Worm (Caenorhabditis elegans) whole organism, early embryonic: ENCODE data around the gene F26C11.3.

ENCODE experiments used
- B0310.2 ChIP-seq: sonication (generic microtip); optimal IDR thresholded peaks from 2 replicates; lab custom pipeline; 2016; ENCODE audit warnings: mild to moderate bottlenecking, missing genetic modification characterization, missing compliant biosample characterization
- F13C5.2 ChIP-seq: sonication (generic microtip); optimal IDR thresholded peaks from 2 replicates; lab custom pipeline; 2017; ENCODE audit warnings: mild to moderate bottlenecking, missing genetic modification characterization, inconsistent platforms, missing compliant biosample characterization
- aly-1 ChIP-seq: sonication (generic microtip); optimal IDR thresholded peaks from 2 replicates; lab custom pipeline; 2016; ENCODE audit warnings: missing genetic modification characterization, missing compliant biosample characterization
- ama-1 ChIP-seq: fragments of 150-350 bp; optimal IDR thresholded peaks from 2 replicates; lab custom pipeline; 2014
- ceh-13 ChIP-seq: fragments of 200-800 bp; sonication (Bioruptor generic); optimal IDR thresholded peaks from 2 replicates; lab custom pipeline; 2018; ENCODE audit warnings: mild to moderate bottlenecking, missing genetic modification characterization, missing compliant biosample characterization
- ceh-36 ChIP-seq: sonication (generic microtip); optimal IDR thresholded peaks from 2 replicates; lab custom pipeline; 2016; ENCODE audit warnings: missing genetic modification characterization, inconsistent platforms, missing compliant biosample characterization
- ets-7 ChIP-seq: sonication (generic microtip); optimal IDR thresholded peaks from 2 replicates; lab custom pipeline; 2016; ENCODE audit warnings: missing genotype, missing genetic modification characterization, missing compliant biosample characterization
- flt-1 ChIP-seq: fragments of 200-800 bp; sonication (Bioruptor generic); IDR thresholded peaks from 2 replicates; pipeline ENCODE4 v1.3.6; 2022; ENCODE audit warnings: missing genetic modification characterization, missing compliant biosample characterization
- hmbx-1 ChIP-seq: sonication (generic microtip); optimal IDR thresholded peaks from 2 replicates; lab custom pipeline; 2016; ENCODE audit warnings: mild to moderate bottlenecking, missing genetic modification characterization, missing compliant biosample characterization
- hmg-4 ChIP-seq: fragments of 200-800 bp; sonication (Bioruptor generic); optimal IDR thresholded peaks from 2 replicates; lab custom pipeline; 2018; ENCODE audit warnings: mild to moderate bottlenecking, missing genetic modification characterization, missing compliant biosample characterization
- hnd-1 ChIP-seq: sonication (generic microtip); optimal IDR thresholded peaks from 2 replicates; lab custom pipeline; 2016; ENCODE audit warnings: missing genetic modification characterization, missing compliant biosample characterization
- pes-1 ChIP-seq: fragments of 200-800 bp; sonication (Bioruptor generic); IDR thresholded peaks from 2 replicates; pipeline ENCODE4 v1.3.6; 2022; ENCODE audit warnings: missing genetic modification reagents, missing genetic modification characterization, missing compliant biosample characterization
- scrt-1 ChIP-seq: fragments of 200-800 bp; sonication (Bioruptor generic); IDR thresholded peaks from 2 replicates; pipeline ENCODE4 v1.3.6; 2022; ENCODE audit warnings: missing genetic modification characterization, missing compliant biosample characterization
- sea-1 ChIP-seq: fragments of 200-800 bp; sonication (Bioruptor generic); conservative IDR thresholded peaks from 2 replicates; pipeline ENCODE4 v1.3.6; 2022; ENCODE audit warnings: missing genetic modification characterization, missing compliant biosample characterization
- tbx-11 ChIP-seq: fragments of 200-800 bp; sonication (Bioruptor generic); IDR thresholded peaks from 2 replicates; pipeline ENCODE4 v1.3.6; 2022; ENCODE audit warnings: missing genetic modification characterization, missing compliant biosample characterization
- tbx-37 ChIP-seq: fragments of 200-800 bp; sonication (Bioruptor generic); conservative IDR thresholded peaks from 2 replicates; pipeline ENCODE4 v1.3.6; 2022; ENCODE audit warnings: missing genetic modification reagents, missing genetic modification characterization, missing compliant biosample characterization
- tra-4 ChIP-seq: sonication (generic microtip); optimal IDR thresholded peaks from 2 replicates; lab custom pipeline; 2017; ENCODE audit warnings: missing genetic modification characterization, missing compliant biosample characterization

Gene F26C11.3

ce11 chrII:9914999-9915398 is at the start of gene F26C11.3:
TSS of gene F26C11.3 (minus strand) at chrII:9915099.
- TF ChIP-seq hnd-1 (tag; lab: Kevin White, UChicago) (no peak), flt-1 (GFP tag; lab: Robert Waterston, UW) (no peak), pes-1 (GFP tag; lab: Robert Waterston, UW) (no peak), F13C5.2 (tag; lab: Kevin White, UChicago) (no peak)

- TF ChIP-seq ceh-36 (tag; lab: Kevin White, UChicago): no peak
Measured at ce11 chrII:9963808-9964207, 48.9 kb upstream of the F26C11.3 start.

- no peak for TF ChIP-seq sea-1 (GFP tag; lab: Robert Waterston, UW)
Measured at ce11 chrII:9960127-9960526, 45.2 kb upstream of the F26C11.3 start.

- TF ChIP-seq F13C5.2 (tag; lab: Kevin White, UChicago) (no peak), aly-1 (tag; lab: Kevin White, UChicago) (no peak), hmg-4 (no peak), sea-1 (GFP tag; lab: Robert Waterston, UW) (no peak), pes-1 (GFP tag; lab: Robert Waterston, UW) (no peak), hnd-1 (tag; lab: Kevin White, UChicago) (no peak), ets-7 (tag; lab: Kevin White, UChicago) (no peak), ama-1 (no peak), tbx-11 (GFP tag; lab: Robert Waterston, UW) (no peak), B0310.2 (tag; lab: Kevin White, UChicago) (no peak)
Measured at ce11 chrII:9956116-9956515, 41.2 kb upstream of the F26C11.3 start.

- TF ChIP-seq hnd-1 (tag; lab: Kevin White, UChicago) (no peak), scrt-1 (GFP tag; lab: Robert Waterston, UW) (no peak), ets-7 (tag; lab: Kevin White, UChicago) (no peak), hmg-4 (no peak), aly-1 (tag; lab: Kevin White, UChicago) (no peak), B0310.2 (tag; lab: Kevin White, UChicago) (no peak), flt-1 (GFP tag; lab: Robert Waterston, UW) (no peak), hmbx-1 (no peak), ama-1 (no peak), pes-1 (GFP tag; lab: Robert Waterston, UW) (no peak), tra-4 (tag; lab: Kevin White, UChicago) (no peak), ceh-36 (tag; lab: Kevin White, UChicago) (no peak), sea-1 (GFP tag; lab: Robert Waterston, UW) (no peak), tbx-37 (GFP tag; lab: Robert Waterston, UW) (no peak)
Measured at ce11 chrII:9954885-9955284, 40.0 kb upstream of the F26C11.3 start, which contains the start of gene egl-43. TSS of gene egl-43 (plus strand) at chrII:9955185.

- TF ChIP-seq ets-7 (tag; lab: Kevin White, UChicago): no peak
- TF ChIP-seq hmbx-1: no peak
- TF ChIP-seq F13C5.2 (tag; lab: Kevin White, UChicago): no peak
- TF ChIP-seq ceh-36 (tag; lab: Kevin White, UChicago): no peak
- TF ChIP-seq flt-1 (GFP tag; lab: Robert Waterston, UW): no peak
- TF ChIP-seq aly-1 (tag; lab: Kevin White, UChicago): no peak
- no peak for TF ChIP-seq tbx-37 (GFP tag; lab: Robert Waterston, UW)
- no peak for TF ChIP-seq tra-4 (tag; lab: Kevin White, UChicago)
- TF ChIP-seq sea-1 (GFP tag; lab: Robert Waterston, UW): no peak
- TF ChIP-seq ama-1: no peak
- TF ChIP-seq hmg-4: no peak
- no peak for TF ChIP-seq pes-1 (GFP tag; lab: Robert Waterston, UW)
- no peak for TF ChIP-seq B0310.2 (tag; lab: Kevin White, UChicago)
- no peak for TF ChIP-seq ceh-13 (GFP tag; lab: Kevin White, UChicago)
- no peak for TF ChIP-seq tbx-11 (GFP tag; lab: Robert Waterston, UW)
- TF ChIP-seq scrt-1 (GFP tag; lab: Robert Waterston, UW): no peak
- TF ChIP-seq hnd-1 (tag; lab: Kevin White, UChicago): no peak
Measured at ce11 chrII:9951846-9952245, 36.9 kb upstream of the F26C11.3 start.

- TF ChIP-seq tbx-37 (GFP tag; lab: Robert Waterston, UW) (no peak), hnd-1 (tag; lab: Kevin White, UChicago) (no peak), sea-1 (GFP tag; lab: Robert Waterston, UW) (no peak), ceh-13 (GFP tag; lab: Kevin White, UChicago) (no peak), flt-1 (GFP tag; lab: Robert Waterston, UW) (no peak), hmbx-1 (no peak), aly-1 (tag; lab: Kevin White, UChicago) (no peak), pes-1 (GFP tag; lab: Robert Waterston, UW) (no peak), B0310.2 (tag; lab: Kevin White, UChicago) (no peak), tbx-11 (GFP tag; lab: Robert Waterston, UW) (no peak), ceh-36 (tag; lab: Kevin White, UChicago) (no peak), F13C5.2 (tag; lab: Kevin White, UChicago) (no peak)
Measured at ce11 chrII:9948662-9949061, 33.8 kb upstream of the F26C11.3 start.

ce11 chrII:9943837-9944236 is 28.9 kb upstream of the F26C11.3 start, which contains the start of gene flad-1:
TSS of gene flad-1 (plus strand) at chrII:9944137.
- TF ChIP-seq hnd-1 (tag; lab: Kevin White, UChicago) (no peak), sea-1 (GFP tag; lab: Robert Waterston, UW) (no peak), aly-1 (tag; lab: Kevin White, UChicago) (no peak), ama-1 (no peak), pes-1 (GFP tag; lab: Robert Waterston, UW) (no peak), hmbx-1 (no peak), tbx-37 (GFP tag; lab: Robert Waterston, UW) (no peak), F13C5.2 (tag; lab: Kevin White, UChicago) (no peak), tra-4 (tag; lab: Kevin White, UChicago) (no peak)
